Fruit fly (Drosophila melanogaster): ENCODE measurements around the gene tey.
A peak's percentile ranks its signal among the peaks of the same experiment; 100 is the strongest.

The tey gene

dm6 chr3L:19655923-19656322 lies 8.0 kb downstream of the tey start (continued):
- TF ChIP-seq sim (GFP tag; IDR thresholded peaks at IDR 0.05) = 0 out of 2 replicates have a peak, but pooled peaks have one; percentile 12
- TF ChIP-seq CG9609 (GFP tag; optimal IDR thresholded peaks at IDR 0.05) = no peak
- TF ChIP-seq disco-r (GFP tag; optimal IDR thresholded peaks at IDR 0.05) = no peak
- peak; percentile 50 for TF ChIP-seq Ssrp (tag; optimal IDR thresholded peaks at IDR 0.05)
- TF ChIP-seq CG16779 (GFP tag; IDR thresholded peaks at IDR 0.05) = no peak
- no peak for TF ChIP-seq pho (GFP tag; optimal IDR thresholded peaks at IDR 0.05)
- TF ChIP-seq CG2712 (tag; optimal IDR thresholded peaks at IDR 0.05) = peak; percentile 77
- TF ChIP-seq CG16813 (GFP tag; IDR thresholded peaks at IDR 0.05; ENCODE audit: partially characterized antibody) = no peak
- no peak for TF ChIP-seq sens-2 (GFP tag; IDR thresholded peaks at IDR 0.05)
- no peak for TF ChIP-seq ro (GFP tag; IDR thresholded peaks at IDR 0.05)
- peak; percentile 76 for TF ChIP-seq gem (tag; optimal IDR thresholded peaks at IDR 0.05)
- TF ChIP-seq CG17612 (GFP tag; IDR thresholded peaks at IDR 0.05) = no peak
- TF ChIP-seq CG15479 (GFP tag; optimal IDR thresholded peaks at IDR 0.05) = no peak
- no peak for TF ChIP-seq dan (GFP tag; IDR thresholded peaks at IDR 0.05)
- peak; percentile 51 for TF ChIP-seq CG3281 (GFP tag; optimal IDR thresholded peaks at IDR 0.05)
- TF ChIP-seq fd64A (GFP tag; optimal IDR thresholded peaks at IDR 0.05) = peak; percentile 46
- TF ChIP-seq HLH4C (GFP tag; IDR thresholded peaks at IDR 0.05; ENCODE audit: partially characterized antibody) = no peak
- no peak for TF ChIP-seq B-H2 (GFP tag; optimal IDR thresholded peaks at IDR 0.05)
- TF ChIP-seq Lim3 (GFP tag; IDR thresholded peaks at IDR 0.05) = no peak
- TF ChIP-seq CG18011 (GFP tag; optimal IDR thresholded peaks at IDR 0.05) = no peak
- peak; percentile 60 for TF ChIP-seq CG33557 (GFP tag; optimal IDR thresholded peaks at IDR 0.05)
- TF ChIP-seq MTF-1 (GFP tag; optimal IDR thresholded peaks at IDR 0.05; ENCODE audit: borderline replicate concordance) = no peak
- peak; percentile 56; the same call in 2 of the 3 replicates for TF ChIP-seq CG14050 (GFP tag; IDR thresholded peaks at IDR 0.05)
- peak; percentile 41 for TF ChIP-seq run (tag; optimal IDR thresholded peaks at IDR 0.05)
- TF ChIP-seq Sry-β (GFP tag; optimal IDR thresholded peaks at IDR 0.05) = peak; percentile 32
- TF ChIP-seq BtbVII (GFP tag; optimal IDR thresholded peaks at IDR 0.05) = peak; percentile 52
- peak; percentile 49 for TF ChIP-seq Meics (GFP tag; optimal IDR thresholded peaks at IDR 0.05)
- TF ChIP-seq Oaz (GFP tag; IDR thresholded peaks at IDR 0.05) = no peak
- peak; percentile 61 for TF ChIP-seq fd96Cb (tag; optimal IDR thresholded peaks at IDR 0.05)
- no peak for TF ChIP-seq CG33213 (GFP tag; optimal IDR thresholded peaks at IDR 0.05)
- TF ChIP-seq CG6813 (GFP tag; optimal IDR thresholded peaks at IDR 0.05) = peak; percentile 55
- TF ChIP-seq pita (GFP tag; optimal IDR thresholded peaks at IDR 0.05) = no peak
- TF ChIP-seq Drgx (GFP tag; IDR thresholded peaks at IDR 0.05) = no peak
- no peak for TF ChIP-seq sob (GFP tag; IDR thresholded peaks at IDR 0.05)
- TF ChIP-seq Vsx1 (GFP tag; optimal IDR thresholded peaks at IDR 0.05) = peak; percentile 32
- TF ChIP-seq B-H1 (GFP tag; IDR thresholded peaks at IDR 0.05) = peak; percentile 38; the same call in 2 of the 3 replicates
- TF ChIP-seq CG42726 (GFP tag; IDR thresholded peaks at IDR 0.05; ENCODE audit: partially characterized antibody) = no peak
- 0 out of 2 replicates have a peak, but pooled peaks have one; percentile 19 for TF ChIP-seq seq (GFP tag; IDR thresholded peaks at IDR 0.05)
- TF ChIP-seq lilli (GFP tag; optimal IDR thresholded peaks at IDR 0.05) = peak; percentile 8
- TF ChIP-seq ara (GFP tag; IDR thresholded peaks at IDR 0.05) = peak; percentile 32; the same call in 1 of the 2 replicates
- TF ChIP-seq MESR4 (GFP tag; optimal IDR thresholded peaks at IDR 0.05) = no peak
- TF ChIP-seq Tbp (GFP tag; optimal IDR thresholded peaks at IDR 0.05) = no peak
- no peak for TF ChIP-seq CG4617 (GFP tag; optimal IDR thresholded peaks at IDR 0.05; ENCODE audit: borderline replicate concordance)
- peak; percentile 13 for TF ChIP-seq CG13624 (GFP tag; optimal IDR thresholded peaks at IDR 0.05)
- no peak for TF ChIP-seq CG9876 (GFP tag; optimal IDR thresholded peaks at IDR 0.05)
- TF ChIP-seq psq (GFP tag; optimal IDR thresholded peaks at IDR 0.05) = no peak
- TF ChIP-seq sug (tag; optimal IDR thresholded peaks at IDR 0.05) = no peak
- peak; percentile 55 for TF ChIP-seq CG30403 (GFP tag; optimal IDR thresholded peaks at IDR 0.05)
- no peak for TF ChIP-seq CG14860 (GFP tag; IDR thresholded peaks at IDR 0.05; ENCODE audit: partially characterized antibody)
- TF ChIP-seq NC2β (GFP tag; optimal IDR thresholded peaks at IDR 0.05) = no peak
- no peak for TF ChIP-seq da (GFP tag; optimal IDR thresholded peaks at IDR 0.05)
